Fruit fly (Drosophila melanogaster) S2 (cell line): ENCODE data around the gene mia.

Experiments used
- CG8478 ChIP-seq: fragments of >200 bp; optimal IDR thresholded peaks from 2 replicates; lab custom pipeline; 2018
- CTCF ChIP-seq, 2 experiments: fragments of >200 bp; optimal IDR thresholded peaks; 2 replicates each; lab custom pipeline; 2018

mia gene

DNA sequence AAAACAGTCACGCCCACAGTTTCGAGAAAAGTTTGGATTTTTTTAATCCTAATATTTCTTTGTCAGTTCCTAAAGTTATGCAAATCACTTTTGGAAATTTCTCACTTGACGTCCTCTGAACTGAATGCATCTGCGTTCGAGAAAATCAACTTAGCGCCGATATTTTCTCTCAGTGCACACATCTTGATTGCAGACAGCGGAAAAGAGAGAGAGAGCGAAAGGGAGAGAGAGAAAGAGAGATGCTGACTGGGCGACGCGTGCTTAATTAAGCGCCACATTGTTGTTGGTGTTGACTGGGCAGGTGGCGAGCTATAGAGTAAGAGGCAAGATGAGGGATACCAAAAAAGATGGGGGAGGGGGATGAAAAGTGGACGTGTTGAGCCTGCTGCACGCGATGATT is 32.3 kb downstream of the mia start:
- TF ChIP-seq CG8478 (lab: Kevin White, UChicago) (no peak), CTCF (optimal IDR thresholded peaks at IDR 0.05; lab: Kevin White, UChicago) (no peak)

DNA sequence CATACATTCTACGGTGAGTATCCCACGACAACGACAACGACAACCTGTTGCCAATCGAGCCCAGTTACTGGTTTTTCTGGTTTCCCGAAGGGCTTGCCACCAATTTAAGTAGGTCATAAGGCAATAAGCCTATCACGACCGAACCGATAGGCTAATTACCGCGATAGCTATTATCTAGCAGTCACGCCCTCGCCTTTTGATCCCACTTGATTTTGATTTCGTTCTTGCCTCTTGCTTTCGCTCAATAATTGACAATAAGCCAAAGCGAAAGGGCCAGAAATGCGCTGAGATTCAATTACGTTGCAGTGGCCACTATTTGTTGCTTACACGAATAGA is 33.1 kb downstream of the mia start:
- TF ChIP-seq CTCF (optimal IDR thresholded peaks at IDR 0.05; lab: Kevin White, UChicago), result no peak
- TF ChIP-seq CG8478 (lab: Kevin White, UChicago), result no peak

dm6 chr3R:5517002-5517875 is 33.7 kb downstream of the mia start, which contains the start of gene Itpr:
Gene Itpr (plus strand): TSS chr3R:5517117.
- TF ChIP-seq CTCF (optimal IDR thresholded peaks at IDR 0.05; lab: Kevin White, UChicago) (no peak), CG8478 (lab: Kevin White, UChicago) (no peak)

DNA sequence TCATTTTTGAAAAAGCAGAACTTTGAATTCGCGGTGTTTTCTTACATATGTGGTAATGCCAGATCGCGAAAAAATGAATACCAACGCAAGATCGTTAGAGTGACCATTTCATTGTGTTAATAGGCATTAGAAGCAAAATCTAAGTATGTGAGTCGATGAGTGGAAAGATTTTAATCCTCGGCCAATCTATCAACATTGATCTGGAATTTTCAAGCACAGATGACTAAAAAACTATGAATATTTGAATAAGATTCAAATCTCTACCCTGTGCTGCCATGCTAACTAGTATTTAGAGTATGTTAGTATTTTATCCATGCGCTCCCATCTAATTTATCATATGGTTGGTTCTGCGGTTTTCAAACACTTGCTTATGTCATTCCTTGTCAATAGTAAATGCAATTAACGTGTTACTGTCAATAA is 34.4 kb downstream of the mia start:
- no peak for TF ChIP-seq CTCF (optimal IDR thresholded peaks at IDR 0.05; lab: Kevin White, UChicago)
- TF ChIP-seq CG8478 (lab: Kevin White, UChicago), result no peak

DNA sequence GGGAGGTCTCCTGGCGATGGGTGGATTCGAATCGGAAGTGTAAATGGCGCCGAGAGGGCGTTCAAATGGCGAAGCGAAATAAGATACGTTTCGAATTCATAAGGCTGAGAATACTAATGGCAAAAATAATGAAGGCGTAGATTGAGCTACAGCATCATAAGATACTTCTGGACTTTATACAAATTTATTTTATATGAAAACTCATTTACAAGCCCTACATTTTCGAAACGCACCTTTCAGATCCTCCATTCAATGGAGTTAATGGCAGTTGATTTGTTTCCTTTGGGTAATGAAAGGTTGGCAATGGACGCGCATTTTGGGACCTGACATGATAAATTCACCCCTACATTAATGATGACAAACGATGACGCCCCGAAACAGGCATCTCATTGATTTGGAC is 36.2 kb downstream of the mia start:
- TF ChIP-seq CTCF (optimal IDR thresholded peaks at IDR 0.05; lab: Kevin White, UChicago), result no peak
- TF ChIP-seq CG8478 (lab: Kevin White, UChicago), result no peak

- TF ChIP-seq CG8478 (lab: Kevin White, UChicago) (no peak), CTCF (optimal IDR thresholded peaks at IDR 0.05; lab: Kevin White, UChicago) (no peak)
These were observed 47.1 kb downstream of the mia start for dm6 chr3R:5503789-5504387.

- TF ChIP-seq CTCF (optimal IDR thresholded peaks at IDR 0.05; lab: Kevin White, UChicago), result no peak
- no peak for TF ChIP-seq CG8478 (lab: Kevin White, UChicago)
These were observed 48.3 kb downstream of the mia start, which contains the start of gene NKCC for dm6 chr3R:5502646-5503045. Gene NKCC (minus strand): TSS chr3R:5502702.
